Worm (Caenorhabditis elegans) whole organism, L4 larva: ENCODE data around the gene C15C8.5.

ENCODE experiments used
- D1046.2 ChIP-seq: fragments of 200-800 bp; sonication (Bioruptor generic); IDR thresholded peaks from 2 replicates; pipeline ENCODE4 v1.3.6; 2022; ENCODE audit warnings: missing genetic modification characterization, missing compliant biosample characterization
- F26F4.8 ChIP-seq: fragments of 200-800 bp; sonication (Bioruptor generic); conservative IDR thresholded peaks from 2 replicates; pipeline ENCODE4 v1.3.6; 2022; ENCODE audit warnings: missing genetic modification characterization, missing compliant biosample characterization
- T26A8.4 ChIP-seq: fragments of 200-800 bp; sonication (Bioruptor generic); IDR thresholded peaks from 2 replicates; pipeline ENCODE4 v1.3.6; 2022; ENCODE audit warnings: missing genetic modification characterization, missing compliant biosample characterization
- Y5F2A.4 ChIP-seq: fragments of 200-800 bp; sonication (Bioruptor generic); optimal IDR thresholded peaks from 2 replicates; lab custom pipeline; 2018; ENCODE audit warnings: mild to moderate bottlenecking, missing genetic modification characterization, missing compliant biosample characterization
- aha-1 ChIP-seq: fragments of 150-350 bp; peaks from one replicate; lab custom pipeline; 2014; ENCODE audit warnings: missing biosample characterization, missing genetic modification characterization
- aly-2 ChIP-seq: sonication (generic microtip); optimal IDR thresholded peaks from 2 replicates; lab custom pipeline; 2018; ENCODE audit warnings: missing biosample characterization, missing genetic modification characterization
- ama-1 ChIP-seq: fragments of 150-350 bp; optimal IDR thresholded peaks from 2 replicates; lab custom pipeline; 2014; ENCODE audit warnings: inconsistent platforms, mixed read lengths
- ctbp-1 ChIP-seq: fragments of 200-800 bp; sonication (Bioruptor generic); IDR thresholded peaks from 2 replicates; pipeline ENCODE4 v1.3.6; 2022; ENCODE audit warnings: missing genetic modification reagents, missing genetic modification characterization, missing compliant biosample characterization
- daf-16 ChIP-seq, 3 experiments: sonication (generic microtip); optimal IDR thresholded peaks; 2 replicates each; lab custom pipeline; 2016 to 2017; ENCODE audit warnings: missing genetic modification characterization in 3 of 3, missing genetic modification reagents in 3 of 3, mild to moderate bottlenecking in 2 of 3, missing compliant biosample characterization in 2 of 3, missing biosample characterization in 1 of 3, moderate library complexity in 1 of 3
- daf-19 ChIP-seq: fragments of 200-800 bp; sonication (Bioruptor generic); conservative IDR thresholded peaks from 2 replicates; pipeline ENCODE4 v1.3.6; 2022; ENCODE audit warnings: missing genetic modification characterization, missing compliant biosample characterization
- dmd-6 ChIP-seq: fragments of 200-800 bp; sonication (Bioruptor generic); IDR thresholded peaks from 2 replicates; pipeline ENCODE4 v1.3.6; 2022; ENCODE audit warnings: missing genetic modification reagents, missing genetic modification characterization, missing compliant biosample characterization
- dpl-1 ChIP-seq: fragments of 150-350 bp; optimal IDR thresholded peaks from 2 replicates; lab custom pipeline; 2014; ENCODE audit warnings: missing biosample characterization, missing genetic modification reagents, missing genetic modification characterization
- duxl-1 ChIP-seq: sonication (generic microtip); optimal IDR thresholded peaks from 2 replicates; lab custom pipeline; 2016; ENCODE audit warnings: mild to moderate bottlenecking, missing genetic modification characterization, moderate library complexity, missing compliant biosample characterization; ENCODE audit not compliant: poor library complexity
- dve-1 ChIP-seq: sonication (generic microtip); optimal IDR thresholded peaks from 2 replicates; lab custom pipeline; 2017; ENCODE audit warnings: antibody characterized with exemption, mild to moderate bottlenecking, missing genetic modification characterization, missing compliant biosample characterization; ENCODE audit not compliant: insufficient read depth
- egl-27 ChIP-seq: sonication (generic microtip); optimal IDR thresholded peaks from 3 replicates; lab custom pipeline; 2017; ENCODE audit warnings: missing biosample characterization, missing genetic modification reagents, missing genetic modification characterization
- hlh-11 ChIP-seq: fragments of 200-800 bp; sonication (Bioruptor generic); optimal IDR thresholded peaks from 2 replicates; lab custom pipeline; 2018; ENCODE audit warnings: mild to moderate bottlenecking, missing genetic modification characterization, missing compliant biosample characterization
- hmg-1.1 ChIP-seq: fragments of 200-800 bp; sonication (Bioruptor generic); IDR thresholded peaks from 2 replicates; pipeline ENCODE4 v1.3.6; 2022; ENCODE audit warnings: missing genetic modification reagents, missing genetic modification characterization, missing compliant biosample characterization
- jun-1 ChIP-seq: fragments of 150-350 bp; optimal IDR thresholded peaks from 2 replicates; lab custom pipeline; 2014; ENCODE audit warnings: missing biosample characterization, missing genetic modification reagents, missing genetic modification characterization
- lin-1 ChIP-seq: fragments of 200-800 bp; sonication (Bioruptor generic); IDR thresholded peaks from 2 replicates; pipeline ENCODE4 v1.3.6; 2022; ENCODE audit warnings: missing genetic modification reagents, missing genetic modification characterization, missing compliant biosample characterization
- lin-38 ChIP-seq: fragments of 200-800 bp; sonication (Bioruptor generic); IDR thresholded peaks from 2 replicates; pipeline ENCODE4 v1.3.6; 2022; ENCODE audit warnings: missing genetic modification reagents, missing genetic modification characterization, missing compliant biosample characterization
- lsy-2 ChIP-seq, 2 experiments: fragments of 150-350 bp in 1 of 2; sonication (generic microtip) in 1 of 2; optimal IDR thresholded peaks; 2 replicates each; lab custom pipeline; 2014 to 2017; ENCODE audit warnings: missing biosample characterization in 2 of 2, missing genetic modification characterization in 2 of 2
- madf-5 ChIP-seq, 2 experiments: fragments of 200-800 bp; sonication (Bioruptor generic); IDR thresholded peaks; 2 replicates each; pipeline ENCODE4 v1.3.6; 2022; ENCODE audit warnings: missing compliant biosample characterization in 2 of 2, missing genetic modification characterization in 2 of 2
- mep-1 ChIP-seq: fragments of 150-350 bp; sonication (generic microtip); optimal IDR thresholded peaks from 3 replicates; lab custom pipeline; 2014; ENCODE audit warnings: missing biosample characterization, missing genetic modification characterization
- mes-2 ChIP-seq: sonication (generic microtip); optimal IDR thresholded peaks from 2 replicates; lab custom pipeline; 2016; ENCODE audit warnings: missing genotype, mild to moderate bottlenecking, missing genetic modification characterization, missing compliant biosample characterization; ENCODE audit not compliant: poor library complexity, severe bottlenecking
- nhr-10 ChIP-seq: fragments of 150-350 bp; optimal IDR thresholded peaks from 2 replicates; lab custom pipeline; 2014; ENCODE audit warnings: missing biosample characterization, missing genetic modification characterization
- nhr-102 ChIP-seq: sonication (generic microtip); optimal IDR thresholded peaks from 2 replicates; lab custom pipeline; 2016; ENCODE audit warnings: mild to moderate bottlenecking, missing genetic modification characterization, moderate library complexity, missing compliant biosample characterization
- nhr-111 ChIP-seq: fragments of 200-800 bp; sonication (Bioruptor generic); optimal IDR thresholded peaks from 2 replicates; lab custom pipeline; 2018; ENCODE audit warnings: mild to moderate bottlenecking, missing genetic modification characterization, missing compliant biosample characterization
- nhr-28 ChIP-seq: fragments of 150-350 bp; optimal IDR thresholded peaks from 2 replicates; lab custom pipeline; 2014; ENCODE audit warnings: missing biosample characterization, missing genetic modification characterization
- nhr-41 ChIP-seq: fragments of 200-800 bp; sonication (Bioruptor generic); IDR thresholded peaks from 2 replicates; pipeline ENCODE4 v1.3.6; 2022; ENCODE audit warnings: missing genetic modification reagents, missing genetic modification characterization, missing compliant biosample characterization
- nhr-48 ChIP-seq: sonication (generic microtip); optimal IDR thresholded peaks from 2 replicates; lab custom pipeline; 2016; ENCODE audit warnings: mild to moderate bottlenecking, missing genetic modification characterization, missing compliant biosample characterization
- nhr-6 ChIP-seq: fragments of 150-350 bp; optimal IDR thresholded peaks from 2 replicates; lab custom pipeline; 2014; ENCODE audit warnings: missing biosample characterization, missing genetic modification characterization
- nhr-77 ChIP-seq: fragments of 150-350 bp; optimal IDR thresholded peaks from 2 replicates; lab custom pipeline; 2014; ENCODE audit warnings: missing biosample characterization, missing genetic modification characterization
- php-3 ChIP-seq: fragments of 200-800 bp; sonication (Bioruptor generic); IDR thresholded peaks from 2 replicates; pipeline ENCODE4 v1.3.6; 2022; ENCODE audit warnings: missing genetic modification reagents, missing genetic modification characterization, missing compliant biosample characterization
- pqm-1 ChIP-seq: sonication (generic microtip); optimal IDR thresholded peaks from 2 replicates; lab custom pipeline; 2017; ENCODE audit warnings: missing biosample characterization, missing genetic modification characterization
- rbr-2 ChIP-seq: sonication (generic microtip); optimal IDR thresholded peaks from 2 replicates; lab custom pipeline; 2016; ENCODE audit warnings: missing genotype, missing genetic modification characterization, missing compliant biosample characterization
- saeg-2 ChIP-seq: fragments of 200-800 bp; sonication (Bioruptor generic); IDR thresholded peaks from 2 replicates; pipeline ENCODE4 v1.3.6; 2022; ENCODE audit warnings: missing genetic modification reagents, missing genetic modification characterization, missing compliant biosample characterization
- set-16 ChIP-seq: fragments of 200-800 bp; sonication (Bioruptor generic); IDR thresholded peaks from 2 replicates; pipeline ENCODE4 v1.3.6; 2022; ENCODE audit warnings: missing genetic modification reagents, missing genetic modification characterization, missing compliant biosample characterization
- spr-1 ChIP-seq: sonication (generic microtip); optimal IDR thresholded peaks from 2 replicates; lab custom pipeline; 2016; ENCODE audit warnings: mild to moderate bottlenecking, missing genetic modification characterization, missing compliant biosample characterization
- ztf-7 ChIP-seq: fragments of 150-350 bp; optimal IDR thresholded peaks from 2 replicates; lab custom pipeline; 2014; ENCODE audit warnings: missing biosample characterization, missing genetic modification characterization

Gene C15C8.5

ce11 chrV:12736166-12736753 is 11.5 kb upstream of the C15C8.5 start, which contains the start of gene cky-1:
TSS of gene cky-1 (plus strand) at chrV:12736703.
- TF ChIP-seq rbr-2 (tag; lab: Kevin White, UChicago): no peak
- no peak for TF ChIP-seq ctbp-1 (GFP tag; lab: Robert Waterston, UW)
- TF ChIP-seq set-16 (GFP tag; lab: Robert Waterston, UW): peak; percentile 58; the same call in 1 of the 2 replicates
- no peak for TF ChIP-seq duxl-1 (tag; lab: Kevin White, UChicago)
- TF ChIP-seq hlh-11: peak; percentile 8
- TF ChIP-seq daf-19 (GFP tag; lab: Robert Waterston, UW): 0 out of 2 replicates have a peak, but pooled peaks have one; percentile 59

DNA sequence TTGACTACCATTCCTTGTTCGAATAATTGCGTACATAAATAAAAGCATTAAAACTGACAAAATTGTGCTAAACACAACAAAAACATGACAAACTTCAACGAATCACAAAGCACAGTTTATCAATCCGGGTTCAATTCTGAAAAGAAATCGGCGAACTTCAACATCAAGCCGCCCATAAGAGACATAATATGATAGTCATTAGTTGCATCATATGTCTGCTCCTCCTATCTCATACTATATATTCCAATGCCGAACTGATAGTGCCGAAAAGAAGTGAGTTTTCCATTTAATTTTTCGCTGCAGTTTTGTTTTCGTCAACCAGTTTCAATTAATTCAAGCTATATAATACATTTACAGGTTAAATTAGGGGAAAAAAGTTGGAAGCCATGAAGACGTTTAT is 6.1 kb upstream of the C15C8.5 start, which contains the start of gene hrg-7:
TSS of gene hrg-7 (plus strand) at position 358 of the 400 bp plus-strand sequence.
- TF ChIP-seq nhr-6 (tag; lab: Kevin White, UChicago) (peak; percentile 40), lsy-2 (tag; optimal IDR thresholded peaks at IDR 0.05; lab: Kevin White, UChicago) (peak in 1 of 2 experiments; percentile 10), pqm-1 (tag; lab: Kevin White, UChicago) (peak; percentile 81), D1046.2 (no peak), dmd-6 (GFP tag; lab: Robert Waterston, UW) (peak; percentile 39; the same call in 1 of the 2 replicates), daf-19 (GFP tag; lab: Robert Waterston, UW) (no peak), mep-1 (tag; lab: Kevin White, UChicago) (peak; percentile 10), F26F4.8 (GFP tag; lab: Robert Waterston, UW) (no peak), nhr-28 (tag; lab: Kevin White, UChicago) (peak; percentile 69), daf-16 (GFP tag; optimal IDR thresholded peaks at IDR 0.05; lab: Kevin White, UChicago) (no peak), daf-16 (tag; optimal IDR thresholded peaks at IDR 0.05; lab: Kevin White, UChicago) (peak; percentile 63), hlh-11 (peak; percentile 51), lin-38 (no peak), ztf-7 (tag; lab: Kevin White, UChicago) (peak; percentile 96), dve-1 (tag; lab: Kevin White, UChicago) (peak; percentile 64)

DNA sequence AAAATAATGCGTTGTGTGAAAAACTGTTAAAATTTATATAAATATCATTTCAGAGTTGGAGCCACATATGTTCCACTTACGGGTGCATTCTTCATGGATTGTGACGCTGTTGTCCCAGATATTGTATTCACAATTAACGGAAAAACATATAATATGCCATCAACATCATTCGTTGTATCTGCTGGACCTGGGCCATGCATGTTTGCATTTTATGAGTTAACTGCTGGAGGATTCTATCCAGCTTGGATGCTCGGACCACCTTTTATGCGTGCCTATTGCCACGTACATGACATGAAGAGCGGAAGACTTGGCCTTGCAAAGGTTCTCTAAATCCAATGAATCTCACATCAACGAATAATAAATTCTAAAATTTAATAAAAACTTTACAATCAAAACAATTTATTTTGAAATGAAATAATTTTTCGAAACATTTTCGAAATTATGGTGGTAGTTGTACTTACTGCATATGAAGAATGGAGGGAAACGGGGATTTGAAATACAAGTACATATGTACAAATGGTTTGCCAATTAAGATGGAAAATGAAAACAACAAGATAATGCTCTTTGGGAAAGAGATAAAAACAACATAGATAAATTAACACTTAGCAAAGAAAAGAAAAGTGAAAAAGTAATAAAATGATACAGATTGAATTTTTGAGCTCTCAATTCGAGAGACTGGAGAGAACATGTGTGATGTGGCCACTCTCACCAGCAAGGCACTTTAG is 3.9 kb upstream of the C15C8.5 start:
- peak; percentile 29 for TF ChIP-seq nhr-10
- TF ChIP-seq nhr-102 (tag; lab: Kevin White, UChicago): peak; percentile 49
- TF ChIP-seq mep-1 (tag; lab: Kevin White, UChicago): peak; percentile 66
- peak; percentile 13 for TF ChIP-seq nhr-48 (tag; lab: Kevin White, UChicago)
- TF ChIP-seq dve-1 (tag; lab: Kevin White, UChicago): peak; percentile 53
- TF ChIP-seq mes-2 (tag; lab: Kevin White, UChicago): peak; percentile 69
- TF ChIP-seq saeg-2 (GFP tag; lab: Robert Waterston, UW): no peak
- peak; percentile 62 for TF ChIP-seq duxl-1 (tag; lab: Kevin White, UChicago)
- TF ChIP-seq nhr-41 (GFP tag; lab: Robert Waterston, UW): no peak
- no peak for TF ChIP-seq T26A8.4 (GFP tag; lab: Robert Waterston, UW)
- peak; percentile 2 for TF ChIP-seq spr-1 (tag; lab: Kevin White, UChicago)
- peak; percentile 28 for TF ChIP-seq pqm-1 (tag; lab: Kevin White, UChicago)

- TF ChIP-seq daf-16 (GFP tag; optimal IDR thresholded peaks at IDR 0.05; lab: Kevin White, UChicago) (no peak), daf-16 (tag; optimal IDR thresholded peaks at IDR 0.05; lab: Kevin White, UChicago) (peak; percentile 51), madf-5 (GFP tag; IDR thresholded peaks at IDR 0.05; lab: Robert Waterston, UW) (no peak), aly-2 (tag; lab: Kevin White, UChicago) (no peak), dve-1 (tag; lab: Kevin White, UChicago) (peak; percentile 58), dpl-1 (GFP tag; lab: Kevin White, UChicago) (no peak), nhr-28 (tag; lab: Kevin White, UChicago) (peak; percentile 37), egl-27 (tag; lab: Kevin White, UChicago) (no peak), Y5F2A.4 (GFP tag; lab: Kevin White, UChicago) (no peak), hlh-11 (peak; percentile 50), nhr-10 (no peak), dmd-6 (GFP tag; lab: Robert Waterston, UW) (peak; percentile 46; the same call in 1 of the 2 replicates), ama-1 (lab: Kevin White, UChicago) (peak; percentile 9), pqm-1 (tag; lab: Kevin White, UChicago) (peak; percentile 84), php-3 (0 out of 2 replicates have a peak, but pooled peaks have one; percentile 28), lin-1 (no peak), nhr-77 (no peak), mep-1 (tag; lab: Kevin White, UChicago) (peak; percentile 1), mes-2 (tag; lab: Kevin White, UChicago) (no peak), hmg-1.1 (GFP tag; lab: Robert Waterston, UW) (no peak), T26A8.4 (GFP tag; lab: Robert Waterston, UW) (no peak), jun-1 (tag; lab: Kevin White, UChicago) (no peak), nhr-111 (no peak), aha-1 (tag; lab: Kevin White, UChicago) (peak; percentile 77)
These were observed 2.8 kb upstream of the C15C8.5 start, which contains the start of gene C15C8.7 for ce11 chrV:12744979-12745378. TSS of gene C15C8.7 (minus strand) at chrV:12745050.
